Worm (Caenorhabditis elegans) whole organism, mixed stage, embryonic: ENCODE measurements around the gene nfyb-1.
"Not testable (repeated sequence)": the region's sequence is repeated elsewhere in the genome, so short reads cannot be mapped to it uniquely, and the experiment has no call there.

Experiments
- M03D4.4 ChIP-seq: sonication (generic microtip); optimal IDR thresholded peaks from 2 replicates; lab custom pipeline; 2017; ENCODE audit warnings: mild to moderate bottlenecking, missing genetic modification characterization, missing compliant biosample characterization
- bed-3 ChIP-seq: fragments of 200-800 bp; sonication (Bioruptor generic); optimal IDR thresholded peaks from 3 replicates; lab custom pipeline; 2018; ENCODE audit warnings: mild to moderate bottlenecking, missing genetic modification characterization, moderate library complexity, missing compliant biosample characterization
- blmp-1 ChIP-seq: fragments of 150-350 bp; optimal IDR thresholded peaks from 2 replicates; lab custom pipeline; 2014; ENCODE audit warnings: missing biosample characterization, missing genetic modification characterization
- ceh-83 ChIP-seq: fragments of 200-800 bp; sonication (Bioruptor generic); optimal IDR thresholded peaks from 2 replicates; lab custom pipeline; 2018; ENCODE audit warnings: mild to moderate bottlenecking, missing genetic modification characterization, missing compliant biosample characterization
- ces-1 ChIP-seq: fragments of 150-350 bp; optimal IDR thresholded peaks from 2 replicates; lab custom pipeline; 2014; ENCODE audit warnings: missing biosample characterization, missing genetic modification reagents, missing genetic modification characterization
- cnd-1 ChIP-seq: fragments of 200-800 bp; sonication (Bioruptor generic); optimal IDR thresholded peaks from 2 replicates; lab custom pipeline; 2018; ENCODE audit warnings: mild to moderate bottlenecking, missing genetic modification characterization, missing compliant biosample characterization
- drap-1 ChIP-seq: fragments of 200-800 bp; sonication (Bioruptor generic); optimal IDR thresholded peaks from 3 replicates; lab custom pipeline; 2018; ENCODE audit warnings: mild to moderate bottlenecking, missing genetic modification characterization, missing compliant biosample characterization
- elt-1 ChIP-seq: sonication (generic microtip); optimal IDR thresholded peaks from 2 replicates; lab custom pipeline; 2017; ENCODE audit warnings: missing genetic modification characterization, mild to moderate bottlenecking, missing compliant biosample characterization, antibody characterized with exemption, moderate library complexity, borderline replicate concordance; ENCODE audit not compliant: insufficient read depth
- elt-3 ChIP-seq: fragments of 150-350 bp; optimal IDR thresholded peaks from 2 replicates; lab custom pipeline; 2014; ENCODE audit warnings: missing biosample characterization, missing genetic modification characterization
- flh-1 ChIP-seq: fragments of 200-800 bp; sonication (Bioruptor generic); optimal IDR thresholded peaks from 2 replicates; lab custom pipeline; 2018; ENCODE audit warnings: mild to moderate bottlenecking, missing genetic modification characterization, moderate library complexity, missing compliant biosample characterization
- ham-2 ChIP-seq: fragments of 200-800 bp; sonication (Bioruptor generic); optimal IDR thresholded peaks from 2 replicates; lab custom pipeline; 2018; ENCODE audit warnings: mild to moderate bottlenecking, missing genetic modification characterization, missing compliant biosample characterization
- hlh-1 ChIP-seq: fragments of 150-350 bp; optimal IDR thresholded peaks from 2 replicates; lab custom pipeline; 2014; ENCODE audit warnings: missing biosample characterization, missing genetic modification reagents, missing genetic modification characterization
- lin-13 ChIP-seq: fragments of 150-350 bp; optimal IDR thresholded peaks from 2 replicates; lab custom pipeline; 2014; ENCODE audit warnings: missing biosample characterization, missing genetic modification characterization
- lin-32 ChIP-seq: fragments of 200-800 bp; sonication (Bioruptor generic); optimal IDR thresholded peaks from 2 replicates; lab custom pipeline; 2018; ENCODE audit warnings: mild to moderate bottlenecking, missing genetic modification characterization, missing compliant biosample characterization
- lsy-2 ChIP-seq: fragments of 150-350 bp; optimal IDR thresholded peaks from 2 replicates; lab custom pipeline; 2014; ENCODE audit warnings: missing biosample characterization, missing genetic modification characterization
- mab-5 ChIP-seq: fragments of 150-350 bp; optimal IDR thresholded peaks from 2 replicates; lab custom pipeline; 2014; ENCODE audit warnings: missing biosample characterization, missing genetic modification characterization
- mep-1 ChIP-seq: fragments of 150-350 bp; optimal IDR thresholded peaks from 2 replicates; lab custom pipeline; 2017; ENCODE audit warnings: missing biosample characterization, missing genetic modification reagents, missing genetic modification characterization, inconsistent platforms
- mls-2 ChIP-seq: sonication (generic microtip); optimal IDR thresholded peaks from 2 replicates; lab custom pipeline; 2016; ENCODE audit warnings: mild to moderate bottlenecking, missing genetic modification characterization, moderate library complexity, missing compliant biosample characterization
- nhr-12 ChIP-seq: fragments of 150-350 bp; optimal IDR thresholded peaks from 2 replicates; lab custom pipeline; 2014; ENCODE audit warnings: missing biosample characterization, missing genetic modification characterization
- nhr-2 ChIP-seq: fragments of 150-350 bp; optimal IDR thresholded peaks from 2 replicates; lab custom pipeline; 2014; ENCODE audit warnings: missing biosample characterization, missing genetic modification characterization
- nhr-237 ChIP-seq: fragments of 150-350 bp; optimal IDR thresholded peaks from 2 replicates; lab custom pipeline; 2014; ENCODE audit warnings: missing biosample characterization, missing genetic modification characterization
- nhr-76 ChIP-seq: sonication (generic microtip); optimal IDR thresholded peaks from 2 replicates; lab custom pipeline; 2017; ENCODE audit warnings: missing biosample characterization, missing genetic modification characterization
- sem-2 ChIP-seq: fragments of 200-800 bp; sonication (Bioruptor generic); optimal IDR thresholded peaks from 2 replicates; lab custom pipeline; 2018; ENCODE audit warnings: mild to moderate bottlenecking, missing genetic modification characterization, missing compliant biosample characterization
- snpc-4 ChIP-seq: fragments of 150-350 bp; optimal IDR thresholded peaks from 2 replicates; lab custom pipeline; 2014; ENCODE audit warnings: missing biosample characterization, missing genetic modification characterization
- tbx-8 ChIP-seq: fragments of 200-800 bp; sonication (Bioruptor generic); optimal IDR thresholded peaks from 2 replicates; lab custom pipeline; 2018; ENCODE audit warnings: mild to moderate bottlenecking, missing genetic modification characterization, moderate library complexity, missing compliant biosample characterization
- unc-120 ChIP-seq: sonication (generic microtip); optimal IDR thresholded peaks from 2 replicates; lab custom pipeline; 2017; ENCODE audit warnings: missing genetic modification characterization, missing compliant biosample characterization; ENCODE audit not compliant: poor library complexity, severe bottlenecking
- unc-39 ChIP-seq: fragments of 150-350 bp; optimal IDR thresholded peaks from 2 replicates; lab custom pipeline; 2014; ENCODE audit warnings: missing biosample characterization, missing genetic modification characterization
- unc-62 ChIP-seq: fragments of 150-350 bp; optimal IDR thresholded peaks from 2 replicates; lab custom pipeline; 2014; ENCODE audit warnings: missing biosample characterization, missing genetic modification reagents, missing genetic modification characterization
- zip-8 ChIP-seq: fragments of 150-350 bp; optimal IDR thresholded peaks from 2 replicates; lab custom pipeline; 2014; ENCODE audit warnings: missing biosample characterization, missing genetic modification characterization
- ztf-11 ChIP-seq: fragments of 150-350 bp; optimal IDR thresholded peaks from 2 replicates; lab custom pipeline; 2014; ENCODE audit warnings: missing biosample characterization, missing genetic modification characterization

nfyb-1 gene

DNA sequence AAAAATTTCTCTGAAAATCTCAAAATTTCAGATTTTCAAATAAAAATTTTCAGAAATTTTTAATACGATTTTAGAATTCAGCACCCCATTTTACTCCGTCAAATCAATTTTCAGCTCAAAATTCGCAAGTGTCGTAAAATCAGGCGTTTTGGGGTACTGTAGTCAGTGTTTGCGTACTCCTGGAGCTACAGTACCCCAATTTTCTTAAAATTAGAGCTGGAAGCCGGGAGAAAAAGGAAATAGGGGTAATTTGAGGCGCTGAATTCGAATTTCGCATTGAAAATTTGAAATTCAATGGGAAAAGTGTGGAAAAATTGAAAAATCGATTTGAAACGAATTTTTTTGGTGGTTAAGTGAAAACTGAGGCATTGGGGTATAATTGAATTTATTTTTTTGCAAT, 5.9 kb downstream of the nfyb-1 start:
- TF ChIP-seq lsy-2 (tag; lab: Kevin White, UChicago) = peak; percentile 76
- no peak for TF ChIP-seq nhr-76

- TF ChIP-seq unc-39 (tag; lab: Kevin White, UChicago) (no peak), lin-32 (GFP tag; lab: Kevin White, UChicago) (no peak), zip-8 (tag; lab: Kevin White, UChicago) (no peak), elt-1 (no peak), M03D4.4 (tag; lab: Kevin White, UChicago) (no peak)
Observed at ce11 chrII:460835-461234, 6.3 kb downstream of the nfyb-1 start, which contains the start of gene W10D9.3. W10D9.3 (minus strand) TSS chrII:460935.

DNA sequence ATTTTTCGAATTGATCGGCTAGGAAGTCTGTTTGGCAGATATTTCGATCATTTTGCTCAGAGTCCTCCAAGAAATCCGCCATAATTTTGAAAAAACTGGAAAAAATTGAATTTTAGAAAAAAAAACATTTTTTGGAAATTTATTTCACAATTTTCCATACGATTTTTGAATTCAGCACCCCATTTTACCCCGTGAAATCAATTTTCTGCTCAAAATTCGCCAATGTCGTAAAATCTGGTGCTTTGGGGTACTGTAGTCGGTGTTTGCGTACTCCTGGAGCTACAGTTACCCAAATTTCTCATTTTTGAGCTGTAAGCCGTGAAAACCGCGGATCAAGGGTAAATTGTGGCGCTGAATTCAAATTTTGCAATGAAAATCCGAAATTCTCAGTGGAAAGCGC, 9.4 kb downstream of the nfyb-1 start, which contains the start of gene gvd-1:
Gene gvd-1, minus strand, starts transcription at position 101 of the 400 bp plus-strand sequence.
- TF ChIP-seq ham-2 (no peak), elt-3 (tag; lab: Kevin White, UChicago) (no peak), ztf-11 (tag; lab: Kevin White, UChicago) (no peak), mep-1 (no peak), hlh-1 (tag; lab: Kevin White, UChicago) (no peak), lsy-2 (tag; lab: Kevin White, UChicago) (peak; percentile 27), mab-5 (tag; lab: Kevin White, UChicago) (no peak), elt-1 (no peak)

ce11 chrII:456371-456770, 10.8 kb downstream of the nfyb-1 start:
- TF ChIP-seq lsy-2 (tag; lab: Kevin White, UChicago) (peak; percentile 90), blmp-1 (tag; lab: Kevin White, UChicago) (no peak), lin-13 (tag; lab: Kevin White, UChicago) (peak; percentile 78)
- TF ChIP-seq, all 35 proteins: peak for 2

ce11 chrII:454646-455045, 12.5 kb downstream of the nfyb-1 start, which contains the start of gene W10D9.1:
W10D9.1 (plus strand) TSS chrII:454946.
- TF ChIP-seq mab-5 (tag; lab: Kevin White, UChicago); bed-3; nhr-76: not testable (repeated sequence)

ce11 chrII:441102-441501, 26.1 kb downstream of the nfyb-1 start, which contains the start of gene C24H12.1:
C24H12.1 (plus strand) TSS chrII:441402.
- TF ChIP-seq ces-1 (GFP tag; lab: Kevin White, UChicago) = peak; percentile 17

ce11 chrII:437279-437678, 29.9 kb downstream of the nfyb-1 start:
- no peak for TF ChIP-seq ztf-11 (tag; lab: Kevin White, UChicago)
- no peak for TF ChIP-seq nhr-12 (tag; lab: Kevin White, UChicago)
- no peak for TF ChIP-seq nhr-237 (tag; lab: Kevin White, UChicago)
- TF ChIP-seq snpc-4 (tag; lab: Kevin White, UChicago) = no peak
- TF ChIP-seq unc-120 (tag; lab: Kevin White, UChicago) = no peak
- no peak for TF ChIP-seq nhr-2 (tag; lab: Kevin White, UChicago)
- no peak for TF ChIP-seq M03D4.4 (tag; lab: Kevin White, UChicago)
- TF ChIP-seq elt-1 = no peak
- TF ChIP-seq blmp-1 (tag; lab: Kevin White, UChicago) = no peak
- no peak for TF ChIP-seq elt-3 (tag; lab: Kevin White, UChicago)
- no peak for TF ChIP-seq ceh-83 (GFP tag; lab: Kevin White, UChicago)
- TF ChIP-seq sem-2 (GFP tag; lab: Kevin White, UChicago) = no peak

DNA sequence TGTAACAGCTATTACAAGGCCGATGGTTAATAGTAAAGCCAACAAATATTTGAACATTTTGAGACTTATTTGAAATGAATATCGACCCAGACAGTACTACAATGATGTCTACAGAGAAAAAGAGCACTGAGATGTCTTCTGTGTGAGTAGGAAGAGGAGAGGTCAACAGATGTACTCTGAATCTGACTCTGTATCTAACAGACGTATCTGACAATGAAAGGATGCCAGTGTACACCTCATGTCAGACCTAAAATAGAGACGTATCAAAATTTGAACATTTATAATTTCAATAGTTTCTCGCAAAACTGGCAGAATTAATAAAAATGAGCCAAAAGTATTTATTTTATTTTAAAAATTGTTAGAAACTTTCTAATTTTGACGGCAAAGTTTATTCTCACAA, 44.1 kb downstream of the nfyb-1 start, which contains the start of gene C24H12.8:
Gene C24H12.8, minus strand, starts transcription at position 101 of the 400 bp plus-strand sequence.
- TF ChIP-seq flh-1 (GFP tag; lab: Kevin White, UChicago) = no peak
- TF ChIP-seq unc-62 (GFP tag; lab: Kevin White, UChicago) = no peak
- TF ChIP-seq lsy-2 (tag; lab: Kevin White, UChicago) = no peak
- no peak for TF ChIP-seq hlh-1 (tag; lab: Kevin White, UChicago)
- no peak for TF ChIP-seq nhr-12 (tag; lab: Kevin White, UChicago)
- TF ChIP-seq drap-1 (GFP tag; lab: Kevin White, UChicago) = no peak
- no peak for TF ChIP-seq bed-3
- no peak for TF ChIP-seq lin-32 (GFP tag; lab: Kevin White, UChicago)
- no peak for TF ChIP-seq ceh-83 (GFP tag; lab: Kevin White, UChicago)
- TF ChIP-seq cnd-1 (tag; lab: Kevin White, UChicago) = no peak
- no peak for TF ChIP-seq snpc-4 (tag; lab: Kevin White, UChicago)
- no peak for TF ChIP-seq nhr-2 (tag; lab: Kevin White, UChicago)
- TF ChIP-seq elt-3 (tag; lab: Kevin White, UChicago) = no peak
- TF ChIP-seq ces-1 (GFP tag; lab: Kevin White, UChicago) = no peak
- no peak for TF ChIP-seq mls-2 (tag; lab: Kevin White, UChicago)
- no peak for TF ChIP-seq unc-120 (tag; lab: Kevin White, UChicago)
- TF ChIP-seq unc-39 (tag; lab: Kevin White, UChicago) = no peak
- no peak for TF ChIP-seq ztf-11 (tag; lab: Kevin White, UChicago)
- no peak for TF ChIP-seq tbx-8 (GFP tag; lab: Kevin White, UChicago)
